Fruit fly (Drosophila melanogaster): ENCODE data around the gene CG3604.

Gene CG3604

DNA sequence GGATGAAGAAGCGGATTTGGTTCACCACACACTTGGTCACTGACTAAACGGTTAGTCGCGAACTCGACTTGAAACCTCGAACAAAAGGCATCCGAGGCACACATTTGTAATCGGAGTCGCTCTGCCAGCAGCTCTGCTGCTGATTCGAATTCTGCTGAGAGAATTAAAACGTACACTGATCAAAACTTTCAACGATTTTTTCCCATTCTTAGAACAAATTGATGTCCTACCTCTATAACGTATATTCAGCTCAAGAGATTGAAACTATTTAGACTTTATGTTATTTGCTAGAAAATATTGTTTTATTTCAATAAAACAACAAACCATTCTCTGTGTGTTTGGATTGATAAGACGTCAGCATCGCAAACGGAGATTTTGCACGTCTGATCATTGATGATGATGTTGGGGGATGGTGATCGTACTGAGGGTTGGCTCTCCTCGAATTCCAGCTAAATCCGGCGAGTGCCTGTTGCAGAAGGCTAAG lies 7.8 kb upstream of the CG3604 start, which contains the start of gene CG31778 (continued):
- TF ChIP-seq CG8632 (GFP tag; optimal IDR thresholded peaks at IDR 0.05) (peak; percentile 75), CG6276 (GFP tag; optimal IDR thresholded peaks at IDR 0.05) (peak; percentile 61), eg (GFP tag; IDR thresholded peaks at IDR 0.05) (peak; percentile 84), salr (GFP tag; optimal IDR thresholded peaks at IDR 0.05) (peak; percentile 32 to 49), CG9139 (GFP tag; optimal IDR thresholded peaks at IDR 0.05) (no peak), CG1621 (tag; optimal IDR thresholded peaks at IDR 0.05) (peak; percentile 75), CG7368 (GFP tag; optimal IDR thresholded peaks at IDR 0.05) (peak; percentile 68), CG10669 (GFP tag; optimal IDR thresholded peaks at IDR 0.05) (peak; percentile 73), CG6854 (GFP tag; optimal IDR thresholded peaks at IDR 0.05) (peak; percentile 35), Ets96B (tag; optimal IDR thresholded peaks at IDR 0.05) (peak; percentile 79), CG10631 (GFP tag; optimal IDR thresholded peaks at IDR 0.05) (peak; percentile 57), Hr4 (GFP tag; optimal IDR thresholded peaks at IDR 0.05) (peak; percentile 62), CG32006 (GFP tag; optimal IDR thresholded peaks at IDR 0.05) (peak; percentile 69), CG6808 (GFP tag; optimal IDR thresholded peaks at IDR 0.05) (peak; percentile 67)

DNA sequence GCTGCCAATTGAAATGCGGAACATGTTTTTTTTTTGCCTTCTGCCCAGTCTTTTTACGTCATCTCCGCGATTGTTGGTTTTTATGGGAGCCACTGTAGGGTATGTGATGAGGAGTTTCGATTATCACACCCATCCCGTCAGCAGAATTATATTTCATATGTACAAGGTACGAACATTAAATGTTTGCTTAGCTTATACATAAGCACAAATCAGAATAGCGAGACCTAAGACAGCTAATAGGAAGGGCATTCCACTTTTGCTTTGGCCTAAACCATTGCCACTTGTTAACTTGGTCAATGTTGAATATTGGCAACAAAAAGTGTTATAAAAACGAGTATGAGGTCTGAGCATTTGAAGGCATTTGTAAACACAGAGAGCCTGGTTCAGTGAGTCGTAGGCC lies 5.6 kb upstream of the CG3604 start, which contains the start of gene CG2816:
Gene CG2816 (plus strand): TSS at position 400 of the 400 bp plus-strand sequence.
- TF ChIP-seq Hr38 (GFP tag; optimal IDR thresholded peaks at IDR 0.05) (peak; percentile 80), Eip75B (GFP tag; optimal IDR thresholded peaks at IDR 0.05) (peak; percentile 72), CG4318 (GFP tag; optimal IDR thresholded peaks at IDR 0.05) (peak; percentile 67), CG11902 (GFP tag; optimal IDR thresholded peaks at IDR 0.05) (peak; percentile 76), CG34406 (GFP tag; optimal IDR thresholded peaks at IDR 0.05) (peak; percentile 67), salr (GFP tag; optimal IDR thresholded peaks at IDR 0.05) (peak; percentile 32 to 79), achi (GFP tag; optimal IDR thresholded peaks at IDR 0.05) (peak; percentile 77), CG6854 (GFP tag; optimal IDR thresholded peaks at IDR 0.05) (no peak), dsx (GFP tag; optimal IDR thresholded peaks at IDR 0.05; ENCODE audit: poor library complexity, severe bottlenecking) (no peak), spab (GFP tag; optimal IDR thresholded peaks at IDR 0.05) (peak; percentile 21), Sox14 (GFP tag; optimal IDR thresholded peaks at IDR 0.05) (peak; percentile 88), CG10669 (GFP tag; optimal IDR thresholded peaks at IDR 0.05) (peak; percentile 56), CG6808 (GFP tag; optimal IDR thresholded peaks at IDR 0.05) (peak; percentile 48), CG6276 (GFP tag; optimal IDR thresholded peaks at IDR 0.05) (peak; percentile 90), lz (GFP tag; optimal IDR thresholded peaks at IDR 0.05) (peak; percentile 88), CG8119 (GFP tag; IDR thresholded peaks at IDR 0.05) (peak; percentile 95), Met (GFP tag; optimal IDR thresholded peaks at IDR 0.05) (peak; percentile 86), esn (GFP tag; optimal IDR thresholded peaks at IDR 0.05) (peak; percentile 88), Hr4 (GFP tag; optimal IDR thresholded peaks at IDR 0.05) (peak; percentile 85), Blimp-1 (GFP tag; optimal IDR thresholded peaks at IDR 0.05) (peak; percentile 54), CG16779 (tag; optimal IDR thresholded peaks at IDR 0.05) (peak; percentile 56), CG3919 (GFP tag; optimal IDR thresholded peaks at IDR 0.05) (peak; percentile 85), CG8632 (GFP tag; optimal IDR thresholded peaks at IDR 0.05) (peak; percentile 50), CG9139 (GFP tag; optimal IDR thresholded peaks at IDR 0.05) (no peak), Ets21C (GFP tag; optimal IDR thresholded peaks at IDR 0.05) (peak; percentile 84), CG32006 (GFP tag; optimal IDR thresholded peaks at IDR 0.05) (peak; percentile 86), CG7368 (GFP tag; optimal IDR thresholded peaks at IDR 0.05) (peak; percentile 80), Sox102F (GFP tag; optimal IDR thresholded peaks at IDR 0.05) (peak; percentile 83), CG15336 (GFP tag; IDR thresholded peaks at IDR 0.05) (peak; percentile 93), fkh (GFP tag; optimal IDR thresholded peaks at IDR 0.05) (peak; percentile 11), CG10631 (GFP tag; optimal IDR thresholded peaks at IDR 0.05) (peak; percentile 76), fd85E (GFP tag; optimal IDR thresholded peaks at IDR 0.05) (peak; percentile 8), CG11762 (GFP tag; optimal IDR thresholded peaks at IDR 0.05; ENCODE audit: insufficient read depth) (peak; percentile 70), pdm3 (GFP tag; optimal IDR thresholded peaks at IDR 0.05) (peak; percentile 88), fd59A (GFP tag; optimal IDR thresholded peaks at IDR 0.05) (peak; percentile 40), Sox15 (GFP tag; optimal IDR thresholded peaks at IDR 0.05) (peak; percentile 76), Hr39 (GFP tag; optimal IDR thresholded peaks at IDR 0.05) (peak; percentile 92), CG6163 (GFP tag; IDR thresholded peaks at IDR 0.05) (peak; percentile 96), CG3032 (tag; optimal IDR thresholded peaks at IDR 0.05) (no peak), ss (GFP tag; optimal IDR thresholded peaks at IDR 0.05) (peak in 1 of 2 experiments; percentile 54), eg (GFP tag; IDR thresholded peaks at IDR 0.05) (peak; percentile 97), cyc (GFP tag; optimal IDR thresholded peaks at IDR 0.05) (peak; percentile 84), CG1621 (tag; optimal IDR thresholded peaks at IDR 0.05) (no peak), Smox (GFP tag; optimal IDR thresholded peaks at IDR 0.05) (peak; percentile 82), Lpt (GFP tag; optimal IDR thresholded peaks at IDR 0.05) (peak; percentile 84), Ets96B (tag; optimal IDR thresholded peaks at IDR 0.05) (no peak)
